Worm (Caenorhabditis elegans): Measurements from ENCODE around the gene rps-21.

- TF ChIP-seq nhr-77 (tag; optimal IDR thresholded peaks at IDR 0.05) (peak; percentile 32), unc-39 (tag; optimal IDR thresholded peaks at IDR 0.05) (no peak), aly-2 (tag; optimal IDR thresholded peaks at IDR 0.05) (no peak), snpc-4 (tag; optimal IDR thresholded peaks at IDR 0.05) (peak; percentile 82)
These were observed 27.2 kb downstream of the rps-21 start, which contains the start of the genes syf-2 and K04G7.1 for ce11 chrIII:7162065-7162762.

All from whole organism, L2 larva.